Fruit fly (Drosophila melanogaster) whole organism, embryonic: ENCODE measurements around the gene CG6766.

Experiments
- Atf6 ChIP-seq: fragments of 200-800 bp; sonication (Bioruptor generic); IDR thresholded peaks from 2 replicates; pipeline ENCODE4 v1.3.6; 2022; ENCODE audit warnings: missing biosample characterization, missing genetic modification characterization
- Bteb2 ChIP-seq: fragments of 200-800 bp; sonication (Bioruptor generic); optimal IDR thresholded peaks from 2 replicates; lab custom pipeline; 2016; ENCODE audit warnings: missing biosample characterization, missing genetic modification characterization
- CG10979 ChIP-seq: fragments of 200-800 bp; sonication (Bioruptor generic); optimal IDR thresholded peaks from 2 replicates; lab custom pipeline; 2018; ENCODE audit warnings: missing biosample characterization, mild to moderate bottlenecking, missing genetic modification characterization, moderate library complexity
- CG11696 ChIP-seq: fragments of 200-800 bp; sonication (Bioruptor generic); IDR thresholded peaks from 2 replicates; pipeline ENCODE4 v1.3.6; 2022; ENCODE audit warnings: missing biosample characterization, missing genetic modification characterization
- CG12155 ChIP-seq: fragments of 200-800 bp; sonication (Bioruptor generic); optimal IDR thresholded peaks from 3 replicates; lab custom pipeline; 2016; ENCODE audit warnings: missing biosample characterization, missing genetic modification characterization
- CG1233 ChIP-seq: fragments of 200-800 bp; sonication (Bioruptor generic); optimal IDR thresholded peaks from 4 replicates; lab custom pipeline; 2018; ENCODE audit warnings: missing biosample characterization, mild to moderate bottlenecking, missing genetic modification characterization
- CG13123 ChIP-seq: fragments of 200-800 bp; sonication (Bioruptor generic); optimal IDR thresholded peaks from 2 replicates; lab custom pipeline; 2016; ENCODE audit warnings: missing biosample characterization, missing genetic modification characterization
- CG13894 ChIP-seq: fragments of 200-800 bp; sonication (Bioruptor generic); optimal IDR thresholded peaks from 3 replicates; lab custom pipeline; 2018; ENCODE audit warnings: missing biosample characterization, mild to moderate bottlenecking, missing genetic modification characterization, moderate library complexity
- CG1529 ChIP-seq: fragments of 200-800 bp; sonication (Bioruptor generic); optimal IDR thresholded peaks from 3 replicates; lab custom pipeline; 2018; ENCODE audit warnings: missing biosample characterization, missing genetic modification characterization
- CG17385 ChIP-seq: fragments of 200-800 bp; sonication (Bioruptor generic); optimal IDR thresholded peaks from 3 replicates; lab custom pipeline; 2018; ENCODE audit warnings: missing biosample characterization, mild to moderate bottlenecking, missing genetic modification characterization
- CG17829 ChIP-seq: fragments of 200-800 bp; optimal IDR thresholded peaks from 2 replicates; lab custom pipeline; 2019; ENCODE audit warnings: missing biosample characterization, mild to moderate bottlenecking, missing genetic modification characterization, moderate library complexity
- CG2116 ChIP-seq: fragments of 200-800 bp; sonication (Bioruptor generic); optimal IDR thresholded peaks from 3 replicates; lab custom pipeline; 2018; ENCODE audit warnings: missing biosample characterization, mild to moderate bottlenecking, missing genetic modification characterization
- CG2129 ChIP-seq: fragments of 200-800 bp; sonication (Bioruptor generic); IDR thresholded peaks from 2 replicates; pipeline ENCODE4 v1.3.6; 2022; ENCODE audit warnings: missing biosample characterization, missing genetic modification characterization; ENCODE audit not compliant: partially characterized antibody
- CG3281 ChIP-seq: fragments of 200-800 bp; sonication (Bioruptor generic); optimal IDR thresholded peaks from 3 replicates; lab custom pipeline; 2017; ENCODE audit warnings: missing biosample characterization, mild to moderate bottlenecking, missing genetic modification characterization
- CG43689 ChIP-seq: fragments of 200-800 bp; sonication (Bioruptor generic); IDR thresholded peaks from 2 replicates; pipeline ENCODE4 v1.3.6; 2022; ENCODE audit warnings: missing biosample characterization, missing genetic modification characterization
- CG4617 ChIP-seq: fragments of 200-800 bp; sonication (Bioruptor generic); optimal IDR thresholded peaks from 3 replicates; lab custom pipeline; 2016; ENCODE audit warnings: missing biosample characterization, missing genetic modification characterization, borderline replicate concordance
- CG4820 ChIP-seq: fragments of 200-800 bp; sonication (Bioruptor generic); optimal IDR thresholded peaks from 3 replicates; lab custom pipeline; 2016; ENCODE audit warnings: missing biosample characterization, missing genetic modification characterization
- CG6854 ChIP-seq: fragments of 200-800 bp; sonication (Bioruptor generic); optimal IDR thresholded peaks from 3 replicates; lab custom pipeline; 2017; ENCODE audit warnings: missing biosample characterization, mild to moderate bottlenecking, missing genetic modification characterization
- CG7745 ChIP-seq: fragments of 200-800 bp; sonication (Bioruptor generic); optimal IDR thresholded peaks from 2 replicates; lab custom pipeline; 2018; ENCODE audit warnings: missing biosample characterization, mild to moderate bottlenecking, missing genetic modification characterization, moderate library complexity
- CG7963 ChIP-seq: fragments of 200-800 bp; sonication (Bioruptor generic); IDR thresholded peaks from 3 replicates; pipeline ENCODE4 v1.3.6; 2022; ENCODE audit warnings: missing biosample characterization, missing genetic modification characterization; ENCODE audit not compliant: partially characterized antibody
- CG8924 ChIP-seq: fragments of 200-800 bp; optimal IDR thresholded peaks from 3 replicates; lab custom pipeline; 2019; ENCODE audit warnings: missing biosample characterization, mild to moderate bottlenecking, missing genetic modification characterization, moderate library complexity
- CG9797 ChIP-seq: fragments of 200-800 bp; sonication (Bioruptor generic); optimal IDR thresholded peaks from 3 replicates; lab custom pipeline; 2018; ENCODE audit warnings: missing biosample characterization, mild to moderate bottlenecking, missing genetic modification characterization
- Dp ChIP-seq: fragments of 200-800 bp; sonication (Bioruptor generic); optimal IDR thresholded peaks from 2 replicates; lab custom pipeline; 2018; ENCODE audit warnings: missing biosample characterization, mild to moderate bottlenecking, missing genetic modification characterization, moderate library complexity
- Hr78 ChIP-seq, 2 experiments: fragments of 200-800 bp in 1 of 2; fragments of >200 bp in 1 of 2; sonication (Bioruptor generic) in 1 of 2; optimal IDR thresholded peaks; 2 replicates each; lab custom pipeline; 2017 to 2019; ENCODE audit warnings: missing biosample characterization in 2 of 2, missing genetic modification characterization in 2 of 2, mild to moderate bottlenecking in 1 of 2, moderate library complexity in 1 of 2
- Hsf ChIP-seq: fragments of 200-800 bp; sonication (Bioruptor generic); optimal IDR thresholded peaks from 3 replicates; lab custom pipeline; 2016; ENCODE audit warnings: missing biosample characterization, missing genetic modification characterization
- Lim3 ChIP-seq: fragments of 200-800 bp; sonication (Bioruptor generic); IDR thresholded peaks from 2 replicates; pipeline ENCODE4 v1.3.6; 2022; ENCODE audit warnings: missing biosample characterization, missing genetic modification characterization
- NC2α ChIP-seq: fragments of 200-800 bp; sonication (Bioruptor generic); optimal IDR thresholded peaks from 2 replicates; lab custom pipeline; 2016; ENCODE audit warnings: missing biosample characterization, missing genetic modification characterization
- Nf-YA ChIP-seq: fragments of 200-800 bp; sonication (Bioruptor generic); IDR thresholded peaks from 2 replicates; pipeline ENCODE4 v1.3.6; 2022; ENCODE audit warnings: missing biosample characterization, missing genetic modification characterization
- Spps ChIP-seq: fragments of 200-800 bp; sonication (Bioruptor generic); optimal IDR thresholded peaks from 2 replicates; lab custom pipeline; 2018; ENCODE audit warnings: missing biosample characterization, mild to moderate bottlenecking, missing genetic modification characterization
- al ChIP-seq: fragments of 200-800 bp; sonication (Bioruptor generic); IDR thresholded peaks from 2 replicates; pipeline ENCODE4 v1.3.6; 2022; ENCODE audit warnings: missing biosample characterization, missing genetic modification characterization
- ash1 ChIP-seq: fragments of 200-800 bp; sonication (Bioruptor generic); optimal IDR thresholded peaks from 2 replicates; lab custom pipeline; 2018; ENCODE audit warnings: missing biosample characterization, mild to moderate bottlenecking, missing genetic modification characterization
- ato ChIP-seq: fragments of 200-800 bp; sonication (Bioruptor generic); IDR thresholded peaks from 2 replicates; pipeline ENCODE4 v1.3.6; 2022; ENCODE audit warnings: missing biosample characterization, missing genetic modification characterization; ENCODE audit not compliant: partially characterized antibody
- bab2 ChIP-seq: fragments of 200-800 bp; sonication (Bioruptor generic); optimal IDR thresholded peaks from 2 replicates; lab custom pipeline; 2016; ENCODE audit warnings: missing biosample characterization, missing genetic modification characterization
- br ChIP-seq: fragments of >200 bp; optimal IDR thresholded peaks from 2 replicates; lab custom pipeline; 2017
- dati ChIP-seq: fragments of 200-800 bp; sonication (Bioruptor generic); IDR thresholded peaks from 2 replicates; pipeline ENCODE4 v1.3.6; 2022; ENCODE audit warnings: missing biosample characterization, missing genetic modification characterization
- dpn ChIP-seq, 2 experiments: fragments of 200-800 bp; sonication (Bioruptor generic); optimal IDR thresholded peaks; 3 replicates each; lab custom pipeline; 2016; ENCODE audit warnings: missing biosample characterization in 2 of 2, missing genetic modification characterization in 2 of 2
- gce ChIP-seq: fragments of 200-800 bp; sonication (Bioruptor generic); IDR thresholded peaks from 3 replicates; pipeline ENCODE4 v1.3.6; 2022; ENCODE audit warnings: missing biosample characterization, missing genetic modification characterization
- jumu ChIP-seq: fragments of 200-800 bp; sonication (Bioruptor generic); optimal IDR thresholded peaks from 3 replicates; lab custom pipeline; 2016; ENCODE audit warnings: missing biosample characterization, missing genetic modification characterization
- lmd ChIP-seq: fragments of 200-800 bp; sonication (Bioruptor generic); IDR thresholded peaks from 2 replicates; pipeline ENCODE4 v1.3.6; 2022; ENCODE audit warnings: missing biosample characterization, missing genetic modification characterization
- nau ChIP-seq: fragments of 200-800 bp; sonication (Bioruptor generic); optimal IDR thresholded peaks from 3 replicates; lab custom pipeline; 2017; ENCODE audit warnings: missing biosample characterization, mild to moderate bottlenecking, missing genetic modification characterization, missing genetic modification reagents
- nerfin-1 ChIP-seq: fragments of 200-800 bp; sonication (Bioruptor generic); optimal IDR thresholded peaks from 3 replicates; lab custom pipeline; 2019; ENCODE audit warnings: missing biosample characterization, mild to moderate bottlenecking, missing genetic modification characterization, moderate library complexity
- nerfin-2 ChIP-seq: fragments of 200-800 bp; sonication (Bioruptor generic); IDR thresholded peaks from 2 replicates; pipeline ENCODE4 v1.3.6; 2022; ENCODE audit warnings: missing biosample characterization, missing genetic modification characterization; ENCODE audit not compliant: partially characterized antibody
- p53 ChIP-seq: fragments of 200-800 bp; sonication (Bioruptor generic); optimal IDR thresholded peaks from 2 replicates; lab custom pipeline; 2016; ENCODE audit warnings: missing biosample characterization, missing genetic modification characterization
- pita ChIP-seq: fragments of 200-800 bp; sonication (Bioruptor generic); optimal IDR thresholded peaks from 2 replicates; lab custom pipeline; 2017; ENCODE audit warnings: missing biosample characterization, mild to moderate bottlenecking, missing genetic modification characterization
- psq ChIP-seq: fragments of 200-800 bp; sonication (Bioruptor generic); optimal IDR thresholded peaks from 2 replicates; lab custom pipeline; 2017; ENCODE audit warnings: missing biosample characterization, missing genetic modification characterization
- pum ChIP-seq: fragments of 200-800 bp; sonication (Bioruptor generic); optimal IDR thresholded peaks from 2 replicates; lab custom pipeline; 2016; ENCODE audit warnings: missing biosample characterization, missing genetic modification characterization
- sens-2 ChIP-seq: fragments of 200-800 bp; sonication (Bioruptor generic); IDR thresholded peaks from 2 replicates; pipeline ENCODE4 v1.3.6; 2022; ENCODE audit warnings: missing biosample characterization, missing genetic modification characterization
- so ChIP-seq: fragments of 200-800 bp; sonication (Bioruptor generic); IDR thresholded peaks from 3 replicates; pipeline ENCODE4 v1.3.6; 2022; ENCODE audit warnings: missing biosample characterization, missing genetic modification characterization
- stc ChIP-seq: fragments of 200-800 bp; sonication (Bioruptor generic); IDR thresholded peaks from 2 replicates; pipeline ENCODE4 v1.3.6; 2022; ENCODE audit warnings: missing biosample characterization, missing genetic modification characterization
- tap ChIP-seq: fragments of 200-800 bp; optimal IDR thresholded peaks from 3 replicates; lab custom pipeline; 2019; ENCODE audit warnings: missing biosample characterization, mild to moderate bottlenecking, missing genetic modification characterization, moderate library complexity
- tio ChIP-seq: fragments of 200-800 bp; sonication (Bioruptor generic); optimal IDR thresholded peaks from 2 replicates; lab custom pipeline; 2017; ENCODE audit warnings: missing biosample characterization, missing genetic modification characterization, inconsistent platforms
- yki ChIP-seq: fragments of >200 bp; optimal IDR thresholded peaks from 3 replicates; lab custom pipeline; 2018
- zfh2 ChIP-seq: fragments of 200-800 bp; sonication (Bioruptor generic); optimal IDR thresholded peaks from 2 replicates; lab custom pipeline; 2016; ENCODE audit warnings: missing biosample characterization, missing genetic modification characterization

CG6766 gene

DNA sequence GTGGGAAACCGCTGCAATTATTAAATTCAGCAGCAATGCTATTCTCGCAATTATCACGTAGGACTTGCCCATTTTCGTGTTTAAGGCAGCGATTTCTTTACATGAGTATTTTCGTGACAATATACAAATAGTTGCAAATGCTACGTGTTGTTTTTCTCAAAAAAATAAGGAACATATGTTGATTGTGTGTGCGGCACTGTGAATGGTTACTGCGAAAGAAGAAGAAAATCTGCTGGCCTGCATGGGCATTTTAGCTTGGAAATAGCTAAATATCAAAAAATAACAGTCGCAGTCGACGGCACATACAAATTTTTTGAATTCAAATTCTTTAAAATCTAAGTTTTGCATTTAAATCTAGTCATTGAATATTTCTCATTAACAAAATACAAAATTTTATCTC is at the start of gene CG6766 (continued):
- TF ChIP-seq CG43689 (GFP tag; lab: Robert Waterston, UW) (no peak), tap (tag; lab: Kevin White, UChicago) (no peak), CG3281 (GFP tag; lab: Kevin White, UChicago) (no peak), stc (GFP tag; lab: Robert Waterston, UW) (no peak), pum (GFP tag; lab: Kevin White, UChicago) (no peak), CG7963 (GFP tag; lab: Robert Waterston, UW) (no peak; the same call in 2 of the 3 replicates), psq (GFP tag; lab: Kevin White, UChicago) (no peak), CG7745 (tag; lab: Kevin White, UChicago) (no peak), CG1529 (GFP tag; lab: Kevin White, UChicago) (no peak), Bteb2 (GFP tag; lab: Kevin White, UChicago) (no peak), CG8924 (tag; lab: Kevin White, UChicago) (no peak), nerfin-2 (GFP tag; lab: Robert Waterston, UW) (no peak), NC2α (no peak), Nf-YA (no peak), nerfin-1 (peak; percentile 91), zfh2 (GFP tag; lab: Kevin White, UChicago) (no peak), CG4820 (GFP tag; lab: Kevin White, UChicago) (no peak), CG1233 (GFP tag; lab: Kevin White, UChicago) (no peak), lmd (no peak), dpn (GFP tag; optimal IDR thresholded peaks at IDR 0.05; lab: Kevin White, UChicago) (no peak), CG13123 (GFP tag; lab: Kevin White, UChicago) (no peak), ato (GFP tag; lab: Robert Waterston, UW) (no peak), nau (no peak), p53 (GFP tag; lab: Kevin White, UChicago) (no peak), CG2116 (GFP tag; lab: Kevin White, UChicago) (peak; percentile 32), dati (no peak), tio (GFP tag; lab: Kevin White, UChicago) (no peak), CG2129 (GFP tag; lab: Robert Waterston, UW) (no peak), sens-2 (GFP tag; lab: Robert Waterston, UW) (no peak), al (GFP tag; lab: Robert Waterston, UW) (no peak), CG12155 (GFP tag; lab: Kevin White, UChicago) (no peak), CG11696 (no peak), br (lab: Kevin White, UChicago) (no peak), pita (GFP tag; lab: Kevin White, UChicago) (no peak), CG10979 (tag; lab: Kevin White, UChicago) (no peak), gce (GFP tag; lab: Robert Waterston, UW) (no peak), CG9797 (no peak), yki (lab: Kevin White, UChicago) (no peak), so (GFP tag; lab: Robert Waterston, UW) (no peak), Atf6 (GFP tag; lab: Robert Waterston, UW) (no peak), Hr78 (GFP tag; optimal IDR thresholded peaks at IDR 0.05; lab: Kevin White, UChicago) (no peak), CG6854 (no peak), CG13894 (tag; lab: Kevin White, UChicago) (no peak), CG4617 (GFP tag; lab: Kevin White, UChicago) (peak; percentile 65), CG17829 (tag; lab: Kevin White, UChicago) (peak; percentile 4), Spps (tag; lab: Kevin White, UChicago) (no peak), ash1 (GFP tag; lab: Kevin White, UChicago) (no peak), CG17385 (GFP tag; lab: Kevin White, UChicago) (peak; percentile 99), jumu (no peak), Hsf (GFP tag; lab: Kevin White, UChicago) (no peak), Dp (GFP tag; lab: Kevin White, UChicago) (peak; percentile 42), bab2 (GFP tag; lab: Kevin White, UChicago) (no peak), Lim3 (GFP tag; lab: Robert Waterston, UW) (no peak)
